Fruit fly (Drosophila melanogaster) whole organism, embryonic: Measurements from ENCODE around the gene pim.
A peak's percentile ranks its signal among the peaks of the same experiment; 100 is the strongest.

ENCODE experiments used
- ATbp ChIP-seq: fragments of 200-800 bp; sonication (Bioruptor generic); optimal IDR thresholded peaks from 2 replicates; lab custom pipeline; 2017; ENCODE audit warnings: missing biosample characterization, mild to moderate bottlenecking, missing genetic modification characterization, missing genetic modification reagents
- Adf1 ChIP-seq: fragments of 200-800 bp; sonication (Bioruptor generic); IDR thresholded peaks from 2 replicates; pipeline ENCODE4 v1.3.6; 2022; ENCODE audit warnings: missing biosample characterization, missing genetic modification characterization
- Antp ChIP-seq: fragments of 200-800 bp; sonication (Bioruptor generic); optimal IDR thresholded peaks from 3 replicates; lab custom pipeline; 2016; ENCODE audit warnings: missing biosample characterization, missing genetic modification characterization
- Bgb ChIP-seq: fragments of 200-800 bp; sonication (Bioruptor generic); IDR thresholded peaks from 2 replicates; pipeline ENCODE4 v1.3.6; 2022; ENCODE audit warnings: missing biosample characterization, missing genetic modification characterization; ENCODE audit not compliant: partially characterized antibody
- BtbVII ChIP-seq: fragments of 200-800 bp; sonication (Bioruptor generic); optimal IDR thresholded peaks from 3 replicates; lab custom pipeline; 2017; ENCODE audit warnings: missing biosample characterization, mild to moderate bottlenecking, missing genetic modification characterization
- CG10543 ChIP-seq: fragments of 200-800 bp; sonication (Bioruptor generic); optimal IDR thresholded peaks from 3 replicates; lab custom pipeline; 2017; ENCODE audit warnings: missing biosample characterization, mild to moderate bottlenecking, missing genetic modification characterization, moderate library complexity
- CG14441 ChIP-seq: fragments of 200-800 bp; sonication (Bioruptor generic); IDR thresholded peaks from 2 replicates; pipeline ENCODE4 v1.3.6; 2022; ENCODE audit warnings: missing biosample characterization, missing genetic modification characterization
- CG1529 ChIP-seq: fragments of 200-800 bp; sonication (Bioruptor generic); optimal IDR thresholded peaks from 3 replicates; lab custom pipeline; 2018; ENCODE audit warnings: missing biosample characterization, missing genetic modification characterization
- CG15514 ChIP-seq: fragments of 200-800 bp; sonication (Bioruptor generic); optimal IDR thresholded peaks from 3 replicates; lab custom pipeline; 2017; ENCODE audit warnings: missing biosample characterization, missing genetic modification characterization, mild to moderate bottlenecking, moderate library complexity, missing genetic modification reagents
- CG17359 ChIP-seq: fragments of 200-800 bp; sonication (Bioruptor generic); optimal IDR thresholded peaks from 3 replicates; lab custom pipeline; 2018; ENCODE audit warnings: missing biosample characterization, mild to moderate bottlenecking, missing genetic modification characterization, moderate library complexity
- CG1792 ChIP-seq: fragments of 200-800 bp; sonication (Bioruptor generic); optimal IDR thresholded peaks from 2 replicates; lab custom pipeline; 2016; ENCODE audit warnings: missing biosample characterization, missing genetic modification characterization
- CG18011 ChIP-seq: fragments of 200-800 bp; sonication (Bioruptor generic); optimal IDR thresholded peaks from 2 replicates; lab custom pipeline; 2017; ENCODE audit warnings: missing biosample characterization, missing genetic modification characterization, mild to moderate bottlenecking, moderate library complexity, missing genotype
- CG18619 ChIP-seq: fragments of 200-800 bp; sonication (Bioruptor generic); optimal IDR thresholded peaks from 3 replicates; lab custom pipeline; 2017; ENCODE audit warnings: missing biosample characterization, mild to moderate bottlenecking, missing genetic modification characterization
- CG2120 ChIP-seq: fragments of 200-800 bp; sonication (Bioruptor generic); optimal IDR thresholded peaks from 3 replicates; lab custom pipeline; 2016; ENCODE audit warnings: missing biosample characterization, missing genetic modification characterization
- CG2889 ChIP-seq: fragments of 200-800 bp; sonication (Bioruptor generic); IDR thresholded peaks from 3 replicates; pipeline ENCODE4 v1.3.6; 2022; ENCODE audit warnings: missing biosample characterization, missing genetic modification characterization
- CG32767 ChIP-seq: fragments of 200-800 bp; sonication (Bioruptor generic); IDR thresholded peaks from 2 replicates; pipeline ENCODE4 v1.3.6; 2022; ENCODE audit warnings: missing biosample characterization, missing genetic modification characterization
- CG32772 ChIP-seq: fragments of 200-800 bp; sonication (Bioruptor generic); IDR thresholded peaks from 2 replicates; pipeline ENCODE4 v1.3.6; 2022; ENCODE audit warnings: missing biosample characterization, missing genetic modification characterization
- CG3407 ChIP-seq: fragments of 200-800 bp; sonication (Bioruptor generic); optimal IDR thresholded peaks from 2 replicates; lab custom pipeline; 2018; ENCODE audit warnings: missing biosample characterization, mild to moderate bottlenecking, missing genetic modification characterization
- CG42726 ChIP-seq: fragments of 200-800 bp; sonication (Bioruptor generic); IDR thresholded peaks from 2 replicates; pipeline ENCODE4 v1.3.6; 2022; ENCODE audit warnings: missing biosample characterization, missing genetic modification characterization; ENCODE audit not compliant: partially characterized antibody
- CG7271 ChIP-seq: fragments of 200-800 bp; sonication (Bioruptor generic); optimal IDR thresholded peaks from 2 replicates; lab custom pipeline; 2018; ENCODE audit warnings: missing biosample characterization, mild to moderate bottlenecking, missing genetic modification characterization, moderate library complexity
- CG7556 ChIP-seq: fragments of 200-800 bp; sonication (Bioruptor generic); optimal IDR thresholded peaks from 2 replicates; lab custom pipeline; 2017; ENCODE audit warnings: missing biosample characterization, mild to moderate bottlenecking, missing genetic modification characterization
- CG9727 ChIP-seq: fragments of 200-800 bp; sonication (Bioruptor generic); optimal IDR thresholded peaks from 3 replicates; lab custom pipeline; 2017; ENCODE audit warnings: missing biosample characterization, mild to moderate bottlenecking, missing genetic modification characterization
- Eip74EF ChIP-seq, 2 experiments: fragments of 200-800 bp in 1 of 2; fragments of >200 bp in 1 of 2; sonication (Bioruptor generic) in 1 of 2; optimal IDR thresholded peaks; 2 replicates each; lab custom pipeline; 2017 to 2019; ENCODE audit warnings: missing biosample characterization in 2 of 2, missing genetic modification characterization in 2 of 2, mild to moderate bottlenecking in 1 of 2, moderate library complexity in 1 of 2
- Ets65A ChIP-seq: fragments of 200-800 bp; sonication (Bioruptor generic); peaks from one replicate; lab custom pipeline; 2016; ENCODE audit warnings: missing biosample characterization, missing genetic modification characterization
- HLHmδ ChIP-seq: fragments of 200-800 bp; sonication (Bioruptor generic); optimal IDR thresholded peaks from 2 replicates; lab custom pipeline; 2018; ENCODE audit warnings: missing biosample characterization, mild to moderate bottlenecking, missing genetic modification characterization, moderate library complexity
- Hand ChIP-seq: fragments of 200-800 bp; sonication (Bioruptor generic); optimal IDR thresholded peaks from 2 replicates; lab custom pipeline; 2017; ENCODE audit warnings: mild to moderate bottlenecking, missing biosample characterization, missing genetic modification reagents, missing genetic modification characterization
- Hr3 ChIP-seq: fragments of 200-800 bp; sonication (Bioruptor generic); optimal IDR thresholded peaks from 3 replicates; lab custom pipeline; 2016; ENCODE audit warnings: missing biosample characterization, missing genetic modification characterization
- MBD-R2 ChIP-seq: fragments of 200-800 bp; sonication (Bioruptor generic); IDR thresholded peaks from 2 replicates; pipeline ENCODE4 v1.3.6; 2022; ENCODE audit warnings: missing biosample characterization, missing genetic modification characterization
- Sin3A ChIP-seq: fragments of >200 bp; optimal IDR thresholded peaks from 2 replicates; lab custom pipeline; 2018
- Xbp1 ChIP-seq: fragments of 200-800 bp; sonication (Bioruptor generic); optimal IDR thresholded peaks from 3 replicates; lab custom pipeline; 2016; ENCODE audit warnings: missing biosample characterization, mild to moderate bottlenecking, missing genetic modification characterization
- abd-A ChIP-seq: fragments of 200-800 bp; sonication (Bioruptor generic); optimal IDR thresholded peaks from 3 replicates; lab custom pipeline; 2019; ENCODE audit warnings: missing biosample characterization, mild to moderate bottlenecking, missing genetic modification characterization, moderate library complexity
- bab2 ChIP-seq: fragments of 200-800 bp; sonication (Bioruptor generic); optimal IDR thresholded peaks from 2 replicates; lab custom pipeline; 2016; ENCODE audit warnings: missing biosample characterization, missing genetic modification characterization
- bsh ChIP-seq, 2 experiments: fragments of 200-800 bp; sonication (Bioruptor generic); optimal IDR thresholded peaks; 2 replicates each; lab custom pipeline; 2017 to 2018; ENCODE audit warnings: mild to moderate bottlenecking in 2 of 2, missing biosample characterization in 2 of 2, missing genetic modification characterization in 2 of 2, moderate library complexity in 1 of 2
- btn ChIP-seq: fragments of 200-800 bp; sonication (Bioruptor generic); optimal IDR thresholded peaks from 2 replicates; lab custom pipeline; 2016; ENCODE audit warnings: missing biosample characterization, missing genetic modification characterization
- en ChIP-seq: fragments of 200-800 bp; sonication (Bioruptor generic); optimal IDR thresholded peaks from 2 replicates; lab custom pipeline; 2016; ENCODE audit warnings: missing biosample characterization, missing genetic modification characterization
- eyg ChIP-seq: fragments of 200-800 bp; sonication (Bioruptor generic); optimal IDR thresholded peaks from 3 replicates; lab custom pipeline; 2016; ENCODE audit warnings: missing biosample characterization, missing genetic modification characterization
- fu2 ChIP-seq: fragments of 200-800 bp; sonication (Bioruptor generic); optimal IDR thresholded peaks from 2 replicates; lab custom pipeline; 2016; ENCODE audit warnings: missing biosample characterization, missing genetic modification characterization
- mirr ChIP-seq: fragments of 200-800 bp; sonication (Bioruptor generic); optimal IDR thresholded peaks from 3 replicates; lab custom pipeline; 2018; ENCODE audit warnings: missing biosample characterization, mild to moderate bottlenecking, missing genetic modification characterization
- nerfin-1 ChIP-seq: fragments of 200-800 bp; sonication (Bioruptor generic); optimal IDR thresholded peaks from 3 replicates; lab custom pipeline; 2019; ENCODE audit warnings: missing biosample characterization, mild to moderate bottlenecking, missing genetic modification characterization, moderate library complexity
- otp ChIP-seq: fragments of 200-800 bp; sonication (Bioruptor generic); IDR thresholded peaks from 3 replicates; pipeline ENCODE4, ENCODE4 v1.3.6; 2022; ENCODE audit warnings: missing biosample characterization, missing genetic modification characterization
- pfk ChIP-seq: fragments of 200-800 bp; sonication (Bioruptor generic); optimal IDR thresholded peaks from 2 replicates; lab custom pipeline; 2018; ENCODE audit warnings: missing biosample characterization, mild to moderate bottlenecking, missing genetic modification characterization, moderate library complexity
- pho ChIP-seq: fragments of 200-800 bp; sonication (Bioruptor generic); optimal IDR thresholded peaks from 2 replicates; lab custom pipeline; 2016; ENCODE audit warnings: missing biosample characterization, missing genetic modification characterization
- psq ChIP-seq: fragments of 200-800 bp; sonication (Bioruptor generic); optimal IDR thresholded peaks from 2 replicates; lab custom pipeline; 2017; ENCODE audit warnings: missing biosample characterization, missing genetic modification characterization
- pzg ChIP-seq: fragments of 200-800 bp; sonication (Bioruptor generic); optimal IDR thresholded peaks from 3 replicates; lab custom pipeline; 2018; ENCODE audit warnings: missing biosample characterization, mild to moderate bottlenecking, missing genetic modification characterization, moderate library complexity
- salm ChIP-seq: fragments of 200-800 bp; sonication (Bioruptor generic); optimal IDR thresholded peaks from 2 replicates; lab custom pipeline; 2018; ENCODE audit warnings: missing biosample characterization, mild to moderate bottlenecking, missing genetic modification characterization
- seq ChIP-seq: fragments of 200-800 bp; sonication (Bioruptor generic); IDR thresholded peaks from 2 replicates; pipeline ENCODE4 v1.3.6; 2022; ENCODE audit warnings: missing biosample characterization, missing genetic modification characterization
- ssp ChIP-seq: fragments of 200-800 bp; sonication (Bioruptor generic); IDR thresholded peaks from 2 replicates; pipeline ENCODE4 v1.3.6; 2022; ENCODE audit warnings: missing biosample characterization, missing genetic modification characterization
- tin ChIP-seq: fragments of 200-800 bp; sonication (Bioruptor generic); optimal IDR thresholded peaks from 3 replicates; lab custom pipeline; 2016; ENCODE audit warnings: missing biosample characterization, missing genetic modification characterization
- trem ChIP-seq: fragments of 200-800 bp; optimal IDR thresholded peaks from 3 replicates; lab custom pipeline; 2019; ENCODE audit warnings: missing biosample characterization, mild to moderate bottlenecking, missing genetic modification characterization, moderate library complexity
- vvl ChIP-seq: fragments of 200-800 bp; sonication (Bioruptor generic); IDR thresholded peaks from 2 replicates; pipeline ENCODE4 v1.3.6; 2022; ENCODE audit warnings: missing biosample characterization, missing genetic modification characterization

pim gene

DNA sequence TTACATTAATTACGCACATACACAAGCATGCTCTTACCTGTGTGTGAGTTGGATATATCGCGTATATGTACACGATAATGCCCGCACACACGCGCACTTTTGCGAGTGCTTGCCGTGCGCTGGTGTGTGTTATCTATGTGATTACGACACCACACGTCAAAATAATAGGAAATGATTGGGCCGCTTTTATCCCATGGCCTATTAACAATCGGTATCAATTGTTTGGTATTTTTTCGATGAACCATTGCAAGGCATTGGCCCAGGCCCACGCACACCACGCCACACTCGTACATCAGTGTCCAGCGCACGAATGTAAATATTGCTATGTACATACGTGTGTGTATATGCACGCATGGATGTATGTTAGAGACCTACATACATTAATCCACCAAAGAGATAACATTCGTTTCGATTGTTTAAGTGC is 27.9 kb upstream of the pim start (continued):
- TF ChIP-seq Hand (GFP tag; lab: Kevin White, UChicago) (peak; percentile 20), otp (GFP tag; lab: Robert Waterston, UW) (no peak; the same call in 2 of the 3 replicates), Eip74EF (GFP tag; optimal IDR thresholded peaks at IDR 0.05; lab: Kevin White, UChicago) (peak in 1 of 2 experiments; percentile 93), CG7556 (GFP tag; lab: Kevin White, UChicago) (peak; percentile 47), BtbVII (GFP tag; lab: Kevin White, UChicago) (peak; percentile 71), tin (GFP tag; lab: Kevin White, UChicago) (peak; percentile 38), CG17359 (tag; lab: Kevin White, UChicago) (peak; percentile 59), CG9727 (GFP tag; lab: Kevin White, UChicago) (peak; percentile 57), eyg (GFP tag; lab: Kevin White, UChicago) (peak; percentile 16), CG2889 (no peak), Xbp1 (GFP tag; lab: Kevin White, UChicago) (peak; percentile 44), CG18619 (GFP tag; lab: Kevin White, UChicago) (peak; percentile 17), Adf1 (GFP tag; lab: Robert Waterston, UW) (peak; percentile 16; the same call in 1 of the 2 replicates), seq (no peak), nerfin-1 (tag; lab: Kevin White, UChicago) (peak; percentile 66), CG18011 (GFP tag; lab: Kevin White, UChicago) (peak; percentile 34), Sin3A (no peak), Ets65A (no peak), CG2120 (GFP tag; lab: Kevin White, UChicago) (peak; percentile 69), CG15514 (GFP tag; lab: Kevin White, UChicago) (peak; percentile 96), HLHmδ (GFP tag; lab: Kevin White, UChicago) (peak; percentile 93), ATbp (peak; percentile 73), mirr (GFP tag; lab: Kevin White, UChicago) (peak; percentile 99), CG1792 (GFP tag; lab: Kevin White, UChicago) (peak; percentile 24), pzg (GFP tag; lab: Kevin White, UChicago) (peak; percentile 58), CG3407 (GFP tag; lab: Kevin White, UChicago) (peak; percentile 60), fu2 (peak; percentile 21), CG7271 (tag; lab: Kevin White, UChicago) (no peak), abd-A (peak; percentile 99), ssp (no peak), trem (peak; percentile 47), psq (GFP tag; lab: Kevin White, UChicago) (no peak), CG14441 (GFP tag; lab: Robert Waterston, UW) (peak; percentile 51; the same call in 1 of the 2 replicates), Antp (GFP tag; lab: Kevin White, UChicago) (peak; percentile 20), bab2 (GFP tag; lab: Kevin White, UChicago) (peak; percentile 10), en (GFP tag; lab: Kevin White, UChicago) (no peak), Bgb (peak; percentile 74), bsh (GFP tag; optimal IDR thresholded peaks at IDR 0.05; lab: Kevin White, UChicago) (peak; percentile 43 to 48), MBD-R2 (GFP tag; lab: Robert Waterston, UW) (peak; percentile 81), btn (GFP tag; lab: Kevin White, UChicago) (peak; percentile 5), pho (GFP tag; lab: Kevin White, UChicago) (peak; percentile 18), CG1529 (GFP tag; lab: Kevin White, UChicago) (peak; percentile 62), CG32772 (GFP tag; lab: Robert Waterston, UW) (no peak), CG42726 (peak; percentile 28; the same call in 1 of the 2 replicates), CG10543 (GFP tag; lab: Kevin White, UChicago) (peak; percentile 97), vvl (GFP tag; lab: Robert Waterston, UW) (peak; percentile 93), CG32767 (GFP tag; lab: Robert Waterston, UW) (peak; percentile 59; the same call in 1 of the 2 replicates), pfk (peak; percentile 78), salm (peak; percentile 73), Hr3 (GFP tag; lab: Kevin White, UChicago) (peak; percentile 6)
